Fruit fly (Drosophila melanogaster) whole organism, wandering third instar larva: ENCODE results near the gene CG17065.
A peak's percentile ranks its signal among the peaks of the same experiment; 100 is the strongest.
"Not testable (repeated sequence)": the region's sequence is repeated elsewhere in the genome, so short reads cannot be mapped to it uniquely, and the experiment has no call there.

Experiments used
- CG32264 ChIP-seq: fragments of 200-800 bp; sonication (Bioruptor generic); optimal IDR thresholded peaks from 2 replicates; lab custom pipeline; 2016; ENCODE audit warnings: missing biosample characterization, missing genetic modification characterization
- Hnf4 ChIP-seq: fragments of 200-800 bp; sonication (Bioruptor generic); optimal IDR thresholded peaks from 2 replicates; lab custom pipeline; 2016; ENCODE audit warnings: missing biosample characterization, mild to moderate bottlenecking, missing genetic modification characterization
- Hr78 ChIP-seq: fragments of >200 bp; optimal IDR thresholded peaks from 2 replicates; lab custom pipeline; 2017; ENCODE audit warnings: missing biosample characterization, missing genetic modification characterization
- Myc ChIP-seq: fragments of >200 bp; optimal IDR thresholded peaks from 2 replicates; lab custom pipeline; 2017
- dl ChIP-seq, 2 experiments: fragments of 175-275, 200-275 bp in 1 of 2; fragments of 200-275 bp in 1 of 2; sonication (Bioruptor generic); optimal IDR thresholded peaks; lab custom pipeline; 2018; ENCODE audit warnings: mild to moderate bottlenecking in 2 of 2, missing biosample characterization in 2 of 2, missing genetic modification characterization in 2 of 2, moderate library complexity in 2 of 2; ENCODE audit not compliant: partially characterized antibody in 2 of 2, insufficient read depth in 1 of 2
- dmrt93B ChIP-seq: fragments of 200-800 bp; sonication (Bioruptor generic); optimal IDR thresholded peaks from 2 replicates; lab custom pipeline; 2018; ENCODE audit warnings: missing biosample characterization, mild to moderate bottlenecking, missing genetic modification characterization
- dsf ChIP-seq: sonication (Bioruptor generic); optimal IDR thresholded peaks from 2 replicates; lab custom pipeline; 2016; ENCODE audit warnings: missing biosample characterization, missing genetic modification characterization, borderline replicate concordance
- fru ChIP-seq: fragments of 200-800 bp; sonication (Bioruptor generic); optimal IDR thresholded peaks from 3 replicates; lab custom pipeline; 2016; ENCODE audit warnings: missing biosample characterization, mild to moderate bottlenecking, missing genetic modification characterization
- h ChIP-seq: fragments of 200-800 bp; sonication (Bioruptor generic); optimal IDR thresholded peaks from 3 replicates; lab custom pipeline; 2016; ENCODE audit warnings: missing biosample characterization, mild to moderate bottlenecking, missing genetic modification characterization
- jim ChIP-seq: fragments of 175-275, 200-325 bp; sonication (Bioruptor generic); optimal IDR thresholded peaks from 2 replicates; lab custom pipeline; 2016; ENCODE audit warnings: missing biosample characterization, mild to moderate bottlenecking, missing genetic modification characterization
- pan ChIP-seq: fragments of >200 bp; optimal IDR thresholded peaks from 2 replicates; lab custom pipeline; 2017
- rgr ChIP-seq: fragments of 200-800 bp; sonication (Bioruptor generic); optimal IDR thresholded peaks from 3 replicates; lab custom pipeline; 2016; ENCODE audit warnings: missing biosample characterization, mild to moderate bottlenecking, missing genetic modification characterization
- sv ChIP-seq: fragments of 200-800 bp; sonication (Bioruptor generic); optimal IDR thresholded peaks from 3 replicates; lab custom pipeline; 2016; ENCODE audit warnings: missing biosample characterization, missing genetic modification characterization
- tai ChIP-seq: sonication (Bioruptor generic); optimal IDR thresholded peaks from 2 replicates; lab custom pipeline; 2016; ENCODE audit warnings: missing biosample characterization, missing genetic modification characterization

The CG17065 gene

DNA sequence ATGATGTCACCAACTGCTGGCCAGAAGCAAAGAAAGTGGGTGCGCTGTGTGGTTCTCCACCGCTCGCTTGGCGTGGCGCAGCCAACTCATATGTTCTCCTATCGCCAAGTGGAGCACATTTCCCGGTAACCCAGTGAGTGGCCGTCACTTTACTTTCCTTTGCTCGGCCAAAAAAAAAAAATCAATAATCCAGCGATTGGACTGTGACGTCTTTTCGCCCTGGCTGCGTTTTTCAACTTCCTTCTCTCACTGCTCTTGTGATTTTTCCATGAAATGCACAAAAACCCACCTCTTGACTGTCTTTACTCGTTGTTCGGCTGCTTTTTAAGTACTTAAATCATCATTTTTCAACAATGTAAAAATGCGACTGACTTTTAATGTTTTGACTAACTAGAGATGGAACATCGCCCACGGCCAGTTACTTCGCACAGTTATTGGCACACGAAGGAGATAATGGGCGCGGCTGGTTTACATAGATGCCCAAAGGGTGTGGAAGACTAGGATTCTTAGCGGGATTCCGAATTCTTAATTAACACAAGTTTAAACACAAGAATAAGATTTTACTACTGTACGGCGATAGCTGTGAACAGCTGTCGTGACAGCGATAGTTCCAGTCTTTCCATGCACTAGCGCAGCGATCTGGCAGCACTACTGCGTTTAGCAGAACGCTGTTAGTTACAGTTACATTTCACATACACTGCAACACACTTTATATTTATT lies 21.0 kb downstream of the CG17065 start, which contains the start of gene sw (continued):
- TF ChIP-seq Hnf4 (peak; percentile 57), dsf (GFP tag; lab: Kevin White, UChicago) (no peak), pan (lab: Kevin White, UChicago) (no peak)

DNA sequence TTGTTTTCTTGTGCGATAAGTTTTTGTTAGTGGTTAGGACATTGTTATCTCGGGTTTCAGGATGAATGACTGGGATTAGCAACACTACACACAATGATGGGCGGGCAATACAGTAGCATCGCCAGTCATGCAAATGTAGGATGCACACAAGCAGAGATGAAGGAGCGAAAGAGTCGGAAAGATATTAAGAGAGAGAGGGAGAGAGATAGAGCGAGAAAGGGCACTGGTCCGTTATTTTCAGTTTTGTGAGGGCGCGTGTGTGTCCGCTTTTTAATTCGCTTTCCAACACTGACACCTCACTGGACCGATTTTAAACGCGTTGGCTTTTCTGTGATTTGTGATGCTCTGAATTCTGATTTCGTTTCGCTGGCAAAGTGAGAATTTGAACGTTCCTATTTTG lies 25.3 kb downstream of the CG17065 start:
- TF ChIP-seq dsf (GFP tag; lab: Kevin White, UChicago) = no peak
- no peak for TF ChIP-seq CG32264 (GFP tag; lab: Kevin White, UChicago)
- TF ChIP-seq sv (GFP tag; lab: Kevin White, UChicago) = no peak
- TF ChIP-seq Hr78 (GFP tag; lab: Kevin White, UChicago) = no peak
- no peak for TF ChIP-seq jim (GFP tag; lab: Kevin White, UChicago)
- no peak for TF ChIP-seq rgr (GFP tag; lab: Kevin White, UChicago)

DNA sequence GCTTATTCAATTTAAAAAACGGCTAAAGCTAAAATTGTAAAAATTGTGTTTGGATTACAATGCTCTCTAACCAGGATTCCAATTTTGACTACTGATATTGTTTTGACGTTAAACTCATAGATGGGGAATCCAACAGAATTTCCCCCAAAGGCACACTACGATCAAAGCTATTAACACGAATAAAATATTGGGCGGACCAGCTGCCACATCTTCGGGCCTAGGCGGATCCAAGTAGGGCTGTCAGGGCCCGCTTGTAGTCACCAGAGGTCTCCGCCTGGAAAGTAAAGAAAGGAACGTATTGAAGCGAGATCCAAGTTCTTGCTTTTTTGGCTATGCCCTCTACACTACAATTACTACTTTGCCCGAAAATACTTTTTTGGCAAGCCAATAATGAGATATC lies 32.1 kb downstream of the CG17065 start, which contains the start of gene Sdic4:
TSS of gene Sdic4 (minus strand) at position 101 of the 400 bp plus-strand sequence.
- not testable (repeated sequence) for TF ChIP-seq rgr (GFP tag; lab: Kevin White, UChicago); Hnf4; h

dm6 chrX:20217159-20217558 lies 39.8 kb downstream of the CG17065 start, which contains the start of gene SdicC:
Gene SdicC (minus strand): TSS chrX:20217259.
- not testable (repeated sequence) for TF ChIP-seq Myc; dl (GFP tag; optimal IDR thresholded peaks at IDR 0.05; lab: Kevin White, UChicago; ENCODE audit: insufficient read depth in 1 of 2, partially characterized antibody in 2 of 2); dmrt93B (GFP tag; lab: Kevin White, UChicago)

DNA sequence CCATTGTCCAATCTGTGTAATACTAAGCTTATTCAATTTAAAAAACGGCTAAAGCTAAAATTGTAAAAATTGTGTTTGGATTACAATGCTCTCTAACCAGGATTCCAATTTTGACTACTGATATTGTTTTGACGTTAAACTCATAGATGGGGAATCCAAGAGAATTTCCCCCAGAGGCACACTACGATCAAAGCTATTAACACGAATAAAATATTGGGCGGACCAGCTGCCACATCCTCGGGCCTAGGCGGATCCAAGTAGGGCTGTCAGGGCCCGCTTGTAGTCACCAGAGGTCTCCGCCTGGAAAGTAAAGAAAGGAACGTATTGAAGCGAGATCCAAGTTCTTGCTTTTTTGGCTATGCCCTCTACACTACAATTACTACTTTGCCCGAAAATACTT lies 47.5 kb downstream of the CG17065 start, which contains the start of gene SdicB:
TSS of gene SdicB (minus strand) at position 101 of the 400 bp plus-strand sequence.
- not testable (repeated sequence) for TF ChIP-seq dsf, tai, fru (GFP tag; lab: Kevin White, UChicago)
